Fruit fly (Drosophila melanogaster): Measurements from ENCODE around the gene CG4115.

dm6 chr3R:12315455-12315854, 44.4 kb upstream of the CG4115 start:
- no peak for TF ChIP-seq Snoo (tag; optimal IDR thresholded peaks at IDR 0.05)
- TF ChIP-seq CG8159 (tag; optimal IDR thresholded peaks at IDR 0.05): peak; percentile 21
- TF ChIP-seq CG32121 (GFP tag; IDR thresholded peaks at IDR 0.05): no peak
- no peak for TF ChIP-seq D1 (tag; optimal IDR thresholded peaks at IDR 0.05)
- no peak; the same call in 1 of the 2 replicates for TF ChIP-seq Ets98B (GFP tag; IDR thresholded peaks at IDR 0.05)
- TF ChIP-seq EcR (GFP tag; optimal IDR thresholded peaks at IDR 0.05): no peak
